Worm (Caenorhabditis elegans): ENCODE data around the gene C56G2.5.

C56G2.5 gene

ce11 chrIII:6352459-6352858 is 28.4 kb upstream of the C56G2.5 start:
- TF ChIP-seq nfya-1 (tag; optimal IDR thresholded peaks at IDR 0.05; ENCODE audit: insufficient read depth) (peak; percentile 20), fkh-10 (GFP tag; optimal IDR thresholded peaks at IDR 0.05) (peak; percentile 36), elt-3 (tag; optimal IDR thresholded peaks at IDR 0.05) (no peak), tbx-2 (tag; optimal IDR thresholded peaks at IDR 0.05) (peak; percentile 34)

ce11 chrIII:6351438-6351837 is 27.4 kb upstream of the C56G2.5 start:
- TF ChIP-seq nfya-1 (tag; optimal IDR thresholded peaks at IDR 0.05; ENCODE audit: insufficient read depth), result peak; percentile 31
- peak; percentile 14 for TF ChIP-seq ama-1 (optimal IDR thresholded peaks at IDR 0.05)
- TF ChIP-seq nhr-43 (tag; optimal IDR thresholded peaks at IDR 0.05; ENCODE audit: poor library complexity, severe bottlenecking), result no peak

ce11 chrIII:6350424-6350823 is 26.4 kb upstream of the C56G2.5 start:
- TF ChIP-seq fkh-10 (GFP tag; optimal IDR thresholded peaks at IDR 0.05) (peak; percentile 92), tbx-2 (tag; optimal IDR thresholded peaks at IDR 0.05) (no peak)

ce11 chrIII:6348578-6348977 is 24.5 kb upstream of the C56G2.5 start:
- TF ChIP-seq egl-5 (tag; optimal IDR thresholded peaks at IDR 0.05) (peak; percentile 32), ztf-11 (tag; optimal IDR thresholded peaks at IDR 0.05) (no peak), tbx-2 (tag; optimal IDR thresholded peaks at IDR 0.05) (peak; percentile 49), nfya-1 (tag; optimal IDR thresholded peaks at IDR 0.05; ENCODE audit: insufficient read depth) (peak; percentile 75), pha-4 (tag; optimal IDR thresholded peaks at IDR 0.05) (no peak), hmg-11 (tag; optimal IDR thresholded peaks at IDR 0.05) (peak; percentile 18), lin-39 (tag; optimal IDR thresholded peaks at IDR 0.05) (peak; percentile 67), ama-1 (optimal IDR thresholded peaks at IDR 0.05) (peak; percentile 2), nhr-25 (tag; optimal IDR thresholded peaks at IDR 0.05) (no peak), mml-1 (tag; optimal IDR thresholded peaks at IDR 0.05) (no peak), nhr-28 (tag; optimal IDR thresholded peaks at IDR 0.05) (no peak)

- TF ChIP-seq pqm-1 (tag; optimal IDR thresholded peaks at IDR 0.05) (no peak), jun-1 (tag; optimal IDR thresholded peaks at IDR 0.05) (no peak), mdl-1 (tag; optimal IDR thresholded peaks at IDR 0.05) (no peak), ceh-28 (tag; optimal IDR thresholded peaks at IDR 0.05) (no peak), elt-2 (tag; optimal IDR thresholded peaks at IDR 0.05) (peak; percentile 32), pha-4 (tag; optimal IDR thresholded peaks at IDR 0.05) (peak; percentile 74), nhr-43 (tag; optimal IDR thresholded peaks at IDR 0.05; ENCODE audit: poor library complexity, severe bottlenecking) (no peak)
These were observed 22.0 kb upstream of the C56G2.5 start, which contains the start of the genes trmt-10C.2 and C56G2.22 for ce11 chrIII:6345968-6346498. Gene trmt-10C.2, plus strand, starts transcription at chrIII:6346281. Gene C56G2.22, plus strand, starts transcription at chrIII:6346448.

ce11 chrIII:6344737-6345136 is 20.7 kb upstream of the C56G2.5 start:
- TF ChIP-seq skn-1 (tag; optimal IDR thresholded peaks at IDR 0.05), result peak; percentile 32
- TF ChIP-seq mml-1 (tag; optimal IDR thresholded peaks at IDR 0.05), result no peak
- no peak for TF ChIP-seq aly-2 (tag; optimal IDR thresholded peaks at IDR 0.05)
- TF ChIP-seq snpc-4 (tag; optimal IDR thresholded peaks at IDR 0.05), result peak; percentile 81
- peak; percentile 79 for TF ChIP-seq nhr-23 (tag; optimal IDR thresholded peaks at IDR 0.05)
- peak; percentile 92 for TF ChIP-seq nfya-1 (tag; optimal IDR thresholded peaks at IDR 0.05; ENCODE audit: insufficient read depth)
- peak; percentile 95 for TF ChIP-seq pha-4 (tag; optimal IDR thresholded peaks at IDR 0.05)
- TF ChIP-seq hmg-11 (tag; optimal IDR thresholded peaks at IDR 0.05), result peak; percentile 92
- TF ChIP-seq mdl-1 (tag; optimal IDR thresholded peaks at IDR 0.05), result no peak
- TF ChIP-seq lin-15B (tag; optimal IDR thresholded peaks at IDR 0.05), result peak; percentile 81
- TF ChIP-seq ceh-28 (tag; optimal IDR thresholded peaks at IDR 0.05), result peak; percentile 47
- TF ChIP-seq tbx-2 (tag; optimal IDR thresholded peaks at IDR 0.05), result peak; percentile 35
- TF ChIP-seq R02D3.7 (tag; optimal IDR thresholded peaks at IDR 0.05), result peak; percentile 53
- no peak for TF ChIP-seq eor-1 (tag; optimal IDR thresholded peaks at IDR 0.05)
- no peak for TF ChIP-seq ceh-16 (tag; optimal IDR thresholded peaks at IDR 0.05)
- TF ChIP-seq ceh-82 (tag; optimal IDR thresholded peaks at IDR 0.05), result peak; percentile 54
- TF ChIP-seq nhr-25 (tag; optimal IDR thresholded peaks at IDR 0.05), result peak; percentile 87
- peak; percentile 72 for TF ChIP-seq jun-1 (tag; optimal IDR thresholded peaks at IDR 0.05)
- TF ChIP-seq ztf-11 (tag; optimal IDR thresholded peaks at IDR 0.05), result no peak
- peak; percentile 75 for TF ChIP-seq lsy-12 (tag; optimal IDR thresholded peaks at IDR 0.05)
- TF ChIP-seq elt-1 (tag; optimal IDR thresholded peaks at IDR 0.05), result no peak
- peak; percentile 36 for TF ChIP-seq pqm-1 (tag; optimal IDR thresholded peaks at IDR 0.05)
- peak; percentile 36 for TF ChIP-seq nhr-43 (tag; optimal IDR thresholded peaks at IDR 0.05; ENCODE audit: poor library complexity, severe bottlenecking)
- peak; percentile 73 for TF ChIP-seq ama-1 (optimal IDR thresholded peaks at IDR 0.05)
- peak; percentile 54 for TF ChIP-seq elt-2 (tag; optimal IDR thresholded peaks at IDR 0.05)
- TF ChIP-seq lin-39 (tag; optimal IDR thresholded peaks at IDR 0.05), result peak; percentile 52
- no peak for TF ChIP-seq fkh-2 (tag; optimal IDR thresholded peaks at IDR 0.05)

Measured in whole organism, L3 larva.